Fruit fly (Drosophila melanogaster): Measurements from ENCODE around the gene miple1.

DNA sequence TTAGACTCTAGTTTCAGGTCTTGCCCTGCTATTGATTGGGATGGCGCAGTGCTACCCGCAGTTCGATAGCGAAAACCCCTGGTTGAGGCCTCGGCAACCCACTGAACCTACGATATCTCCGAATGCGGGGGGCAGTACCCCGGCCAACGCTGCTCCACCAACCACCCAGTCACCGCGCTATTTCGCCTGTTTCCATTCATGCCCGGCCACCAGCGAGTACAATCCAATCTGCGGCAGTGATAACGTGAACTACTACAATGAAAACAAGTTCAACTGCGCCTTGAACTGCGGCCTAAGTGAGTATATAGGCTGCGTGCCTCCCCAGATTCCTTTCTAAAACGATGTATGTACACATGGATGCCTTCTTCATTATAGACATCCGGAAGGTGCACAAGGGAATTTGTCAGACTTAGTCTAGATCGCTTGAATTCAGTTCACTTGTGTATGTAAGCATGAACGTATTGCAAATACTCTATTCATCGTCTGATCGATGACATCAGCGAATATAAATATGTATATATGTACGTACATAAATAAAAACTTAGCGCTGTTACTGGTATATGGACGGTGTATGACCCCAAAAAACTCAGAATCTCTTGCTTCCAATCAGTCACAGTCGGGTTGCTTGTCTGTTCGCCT is 49.5 kb upstream of the miple1 start, which contains the start of gene CG13877:
- TF ChIP-seq CG8159 (tag; optimal IDR thresholded peaks at IDR 0.05) (no peak), CG13204 (GFP tag; optimal IDR thresholded peaks at IDR 0.05) (no peak)

All from whole organism, pupa.